Worm (Caenorhabditis elegans): Measurements from ENCODE around the gene T01C4.8.

The T01C4.8 gene

ce11 chrV:7133963-7134362 lies 4.6 kb upstream of the T01C4.8 start, which contains the start of gene F10D2.16:
Gene F10D2.16 (plus strand): TSS chrV:7134263.
- no peak for TF ChIP-seq hmg-11 (tag; optimal IDR thresholded peaks at IDR 0.05)
- TF ChIP-seq daf-12 (tag; optimal IDR thresholded peaks at IDR 0.05), result no peak

DNA sequence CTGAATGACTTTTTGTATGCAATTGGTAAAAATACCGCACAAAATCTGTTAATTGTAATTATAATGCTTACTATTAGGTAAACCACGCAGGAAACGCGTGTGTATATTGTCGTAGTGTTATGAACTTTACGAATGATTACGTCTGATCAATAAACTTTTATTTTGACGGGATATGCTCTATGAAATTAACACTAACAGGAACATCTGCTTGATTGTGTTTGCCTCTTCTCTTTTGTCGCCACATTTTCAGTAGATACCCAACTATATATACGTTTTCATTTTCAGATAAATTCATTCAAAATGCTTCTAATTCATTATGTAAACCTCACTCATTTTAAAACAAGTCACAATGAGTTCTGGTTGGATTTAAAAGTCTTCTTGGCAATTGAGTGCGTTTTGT lies 2.9 kb upstream of the T01C4.8 start, which contains the start of gene sre-10:
Gene sre-10, plus strand, starts transcription at position 301 of the 400 bp plus-strand sequence.
- TF ChIP-seq sea-2 (GFP tag; optimal IDR thresholded peaks at IDR 0.05) (no peak), nhr-11 (tag; optimal IDR thresholded peaks at IDR 0.05) (no peak), R02D3.7 (tag; optimal IDR thresholded peaks at IDR 0.05) (no peak), nhr-28 (tag; optimal IDR thresholded peaks at IDR 0.05) (no peak), daf-12 (tag; optimal IDR thresholded peaks at IDR 0.05) (no peak), ceh-9 (tag; optimal IDR thresholded peaks at IDR 0.05) (no peak), aly-2 (tag; optimal IDR thresholded peaks at IDR 0.05) (no peak), egl-5 (tag; optimal IDR thresholded peaks at IDR 0.05) (no peak), fkh-10 (GFP tag; optimal IDR thresholded peaks at IDR 0.05) (no peak)

DNA sequence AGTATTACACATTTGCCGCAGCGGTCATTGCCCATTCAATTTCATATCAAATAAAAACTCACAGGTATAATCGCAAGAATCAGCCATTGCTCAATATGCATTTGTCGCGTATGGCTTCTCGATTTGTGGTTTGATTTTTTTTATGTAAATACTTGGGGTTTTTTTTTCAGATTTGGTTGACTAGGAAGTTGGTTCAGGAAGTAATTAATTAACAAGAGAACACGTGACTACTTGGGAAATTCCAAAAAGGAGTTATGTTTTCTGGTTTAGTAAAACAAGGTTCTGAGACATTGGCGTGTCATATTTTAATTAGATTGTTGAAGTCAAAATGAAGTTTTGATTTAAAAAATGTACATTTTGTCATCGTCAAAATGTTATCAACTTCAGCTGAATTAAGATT lies 1.6 kb upstream of the T01C4.8 start, which contains the start of gene srx-36:
Gene srx-36, minus strand, starts transcription at position 101 of the 400 bp plus-strand sequence.
- TF ChIP-seq pha-4 (tag; optimal IDR thresholded peaks at IDR 0.05) (no peak), ztf-11 (tag; optimal IDR thresholded peaks at IDR 0.05) (no peak), nhr-12 (tag; optimal IDR thresholded peaks at IDR 0.05) (no peak), nhr-25 (tag; optimal IDR thresholded peaks at IDR 0.05) (no peak), nhr-23 (tag; optimal IDR thresholded peaks at IDR 0.05) (no peak), nhr-77 (tag; optimal IDR thresholded peaks at IDR 0.05) (no peak)

DNA sequence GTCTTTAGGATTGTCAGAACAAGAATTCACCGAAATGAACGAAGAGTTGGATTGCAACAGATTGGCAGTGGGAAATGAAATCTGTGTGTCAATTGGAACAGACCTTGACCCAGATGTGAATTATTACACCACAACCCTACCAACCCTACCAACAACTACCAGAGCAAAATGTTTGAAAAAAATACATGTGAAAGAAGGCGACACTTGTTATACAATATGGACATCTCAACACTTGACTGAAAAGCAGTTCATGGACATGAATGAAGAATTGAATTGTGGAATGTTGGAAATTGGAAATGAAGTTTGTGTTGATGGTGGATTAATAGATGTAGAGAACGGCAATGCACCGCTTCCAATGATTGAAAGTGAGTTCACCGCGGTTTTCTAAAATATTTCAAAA lies 5.4 kb downstream of the T01C4.8 start:
- TF ChIP-seq ama-1 (optimal IDR thresholded peaks at IDR 0.05), result no peak
- no peak for TF ChIP-seq nhr-67 (tag; optimal IDR thresholded peaks at IDR 0.05)
- TF ChIP-seq unc-62 (GFP tag; optimal IDR thresholded peaks at IDR 0.05), result no peak
- no peak for TF ChIP-seq R02D3.7 (tag; optimal IDR thresholded peaks at IDR 0.05)
- TF ChIP-seq elt-1 (tag; optimal IDR thresholded peaks at IDR 0.05), result no peak
- TF ChIP-seq nhr-237 (tag; optimal IDR thresholded peaks at IDR 0.05), result no peak
- TF ChIP-seq sea-2 (GFP tag; optimal IDR thresholded peaks at IDR 0.05), result no peak
- no peak for TF ChIP-seq nhr-43 (tag; optimal IDR thresholded peaks at IDR 0.05; ENCODE audit: poor library complexity, severe bottlenecking)
- no peak for TF ChIP-seq ZK546.5 (tag; optimal IDR thresholded peaks at IDR 0.05)
- no peak for TF ChIP-seq snpc-4 (tag; optimal IDR thresholded peaks at IDR 0.05)
- TF ChIP-seq nhr-76 (tag; optimal IDR thresholded peaks at IDR 0.05), result no peak
- no peak for TF ChIP-seq pqm-1 (tag; optimal IDR thresholded peaks at IDR 0.05)
- no peak for TF ChIP-seq ceh-28 (tag; optimal IDR thresholded peaks at IDR 0.05)
- TF ChIP-seq nfya-1 (tag; optimal IDR thresholded peaks at IDR 0.05; ENCODE audit: insufficient read depth), result no peak

- TF ChIP-seq ceh-9 (tag; optimal IDR thresholded peaks at IDR 0.05), result no peak
- peak; percentile 63 for TF ChIP-seq pha-4 (tag; optimal IDR thresholded peaks at IDR 0.05)
These were observed 6.1 kb downstream of the T01C4.8 start, which contains the start of gene lmd-5 for ce11 chrV:7123188-7123708. Gene lmd-5 (plus strand): TSS chrV:7123658.

- TF ChIP-seq fkh-2 (tag; optimal IDR thresholded peaks at IDR 0.05) (no peak), elt-1 (tag; optimal IDR thresholded peaks at IDR 0.05) (no peak), snpc-4 (tag; optimal IDR thresholded peaks at IDR 0.05) (no peak), egl-5 (tag; optimal IDR thresholded peaks at IDR 0.05) (no peak), ztf-4 (tag; optimal IDR thresholded peaks at IDR 0.05) (no peak), mdl-1 (tag; optimal IDR thresholded peaks at IDR 0.05) (no peak), sea-2 (GFP tag; optimal IDR thresholded peaks at IDR 0.05) (no peak), nhr-43 (tag; optimal IDR thresholded peaks at IDR 0.05; ENCODE audit: poor library complexity, severe bottlenecking) (no peak)
These were observed 9.2 kb downstream of the T01C4.8 start, which contains the start of gene srx-34 for ce11 chrV:7120168-7120567. Gene srx-34 (minus strand): TSS chrV:7120268.

DNA sequence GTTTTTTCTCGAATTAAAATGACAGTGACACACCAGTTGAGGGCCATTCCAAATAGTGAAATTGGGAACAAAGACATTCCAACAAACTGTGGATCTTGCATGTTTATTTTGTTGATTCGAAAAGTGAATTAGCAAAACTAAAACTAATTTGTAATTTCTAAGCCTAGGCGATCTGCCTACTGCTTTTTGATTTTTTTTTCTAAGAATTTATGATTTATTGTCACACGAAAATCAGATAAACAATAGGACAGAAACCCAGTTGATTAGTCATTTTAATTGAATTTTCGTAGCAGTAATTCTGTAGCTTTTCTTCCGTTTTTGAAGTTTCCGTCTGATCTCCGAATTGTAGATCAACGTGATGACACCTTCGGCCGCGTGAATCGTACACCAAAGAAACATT lies 10.6 kb downstream of the T01C4.8 start, which contains the start of gene srx-33:
Gene srx-33, minus strand, starts transcription at position 101 of the 400 bp plus-strand sequence.
- TF ChIP-seq ztf-11 (tag; optimal IDR thresholded peaks at IDR 0.05), result no peak
- no peak for TF ChIP-seq elt-2 (tag; optimal IDR thresholded peaks at IDR 0.05)
- no peak for TF ChIP-seq pqm-1 (tag; optimal IDR thresholded peaks at IDR 0.05)
- TF ChIP-seq nhr-25 (tag; optimal IDR thresholded peaks at IDR 0.05), result no peak
- no peak for TF ChIP-seq mdl-1 (tag; optimal IDR thresholded peaks at IDR 0.05)
- TF ChIP-seq egl-27 (tag; optimal IDR thresholded peaks at IDR 0.05), result no peak
- no peak for TF ChIP-seq fos-1 (tag; optimal IDR thresholded peaks at IDR 0.05)
- TF ChIP-seq lin-15B (tag; optimal IDR thresholded peaks at IDR 0.05), result no peak
- TF ChIP-seq nhr-67 (tag; optimal IDR thresholded peaks at IDR 0.05), result no peak
- TF ChIP-seq nhr-28 (tag; optimal IDR thresholded peaks at IDR 0.05), result no peak
- TF ChIP-seq lsy-12 (tag; optimal IDR thresholded peaks at IDR 0.05), result no peak

All from whole organism, L3 larva.